Worm (Caenorhabditis elegans) whole organism, young adult: ENCODE data around the gene gpa-9.
A peak's percentile ranks its signal among the peaks of the same experiment; 100 is the strongest.

ENCODE experiments used
- C06A6.2 ChIP-seq: fragments of 200-800 bp; sonication (Bioruptor generic); conservative IDR thresholded peaks from 2 replicates; pipeline ENCODE4 v1.3.6; 2022; ENCODE audit warnings: missing genetic modification characterization, missing compliant biosample characterization
- D2030.7 ChIP-seq: fragments of 200-800 bp; sonication (Bioruptor generic); IDR thresholded peaks from 2 replicates; pipeline ENCODE4 v1.3.6; 2022; ENCODE audit warnings: missing genetic modification reagents, missing genetic modification characterization, missing compliant biosample characterization
- F10E7.11 ChIP-seq: sonication (generic microtip); optimal IDR thresholded peaks from 2 replicates; lab custom pipeline; 2017; ENCODE audit warnings: mild to moderate bottlenecking, missing genetic modification characterization, moderate library complexity, missing compliant biosample characterization
- F23B12.7 ChIP-seq: sonication (generic microtip); optimal IDR thresholded peaks from 2 replicates; lab custom pipeline; 2017; ENCODE audit warnings: missing genetic modification characterization, mild to moderate bottlenecking, missing compliant biosample characterization, antibody characterized with exemption, moderate library complexity; ENCODE audit not compliant: insufficient read depth
- F33H1.4 ChIP-seq: fragments of 200-800 bp; sonication (Bioruptor generic); IDR thresholded peaks from 2 replicates; pipeline ENCODE4 v1.3.6; 2022; ENCODE audit warnings: missing genetic modification reagents, missing genetic modification characterization, missing compliant biosample characterization
- F37B4.10 ChIP-seq: fragments of 200-800 bp; sonication (Bioruptor generic); IDR thresholded peaks from 2 replicates; pipeline ENCODE4 v1.3.6; 2022; ENCODE audit warnings: missing genetic modification characterization, missing compliant biosample characterization
- F39B2.1 ChIP-seq: fragments of 200-800 bp; sonication (Bioruptor generic); IDR thresholded peaks from 2 replicates; pipeline ENCODE4 v1.3.6; 2022; ENCODE audit warnings: missing genetic modification reagents, missing genetic modification characterization, missing compliant biosample characterization
- F52B5.7 ChIP-seq: sonication (generic microtip); optimal IDR thresholded peaks from 2 replicates; lab custom pipeline; 2016; ENCODE audit warnings: mild to moderate bottlenecking, missing genetic modification characterization, missing compliant biosample characterization
- F55B11.4 ChIP-seq: sonication (generic microtip); optimal IDR thresholded peaks from 2 replicates; lab custom pipeline; 2016; ENCODE audit warnings: missing compliant biosample characterization, missing genetic modification characterization, borderline replicate concordance; ENCODE audit not compliant: insufficient read depth
- Y53G8AR.9 ChIP-seq: fragments of 200-800 bp; sonication (Bioruptor generic); conservative IDR thresholded peaks from 2 replicates; pipeline ENCODE4 v1.3.6; 2022; ENCODE audit warnings: missing genetic modification reagents, missing genetic modification characterization, missing compliant biosample characterization
- akir-1 ChIP-seq: fragments of 200-800 bp; sonication (Bioruptor generic); optimal IDR thresholded peaks from 2 replicates; lab custom pipeline; 2018; ENCODE audit warnings: mild to moderate bottlenecking, missing genetic modification characterization, moderate library complexity, missing compliant biosample characterization
- ama-1 ChIP-seq, 3 experiments: fragments of 150-350 bp in 1 of 3; sonication (generic microtip) in 2 of 3; optimal IDR thresholded peaks; 2 replicates each; lab custom pipeline; 2014 to 2018; ENCODE audit warnings: missing biosample characterization in 2 of 3, missing genetic modification characterization in 2 of 3, missing genetic modification reagents in 2 of 3
- aptf-2 ChIP-seq: fragments of 200-800 bp; sonication (Bioruptor generic); conservative IDR thresholded peaks from 2 replicates; pipeline ENCODE4 v1.3.6; 2022; ENCODE audit warnings: missing genetic modification reagents, missing genetic modification characterization, missing compliant biosample characterization
- attf-3 ChIP-seq: fragments of 200-800 bp; sonication (Bioruptor generic); conservative IDR thresholded peaks from 2 replicates; pipeline ENCODE4 v1.3.6; 2022; ENCODE audit warnings: missing genetic modification reagents, missing genetic modification characterization, missing compliant biosample characterization
- attf-5 ChIP-seq: fragments of 200-800 bp; sonication (Bioruptor generic); optimal IDR thresholded peaks from 2 replicates; lab custom pipeline; 2018; ENCODE audit warnings: mild to moderate bottlenecking, missing genetic modification characterization, missing compliant biosample characterization
- ceh-27 ChIP-seq: fragments of 200-800 bp; sonication (Bioruptor generic); optimal IDR thresholded peaks from 2 replicates; lab custom pipeline; 2018; ENCODE audit warnings: mild to moderate bottlenecking, missing genetic modification characterization, moderate library complexity, missing compliant biosample characterization
- ceh-91 ChIP-seq: fragments of 200-800 bp; sonication (Bioruptor generic); IDR thresholded peaks from 2 replicates; pipeline ENCODE4 v1.3.6; 2022; ENCODE audit warnings: missing genetic modification reagents, missing genetic modification characterization, missing compliant biosample characterization
- chd-7 ChIP-seq: sonication (generic microtip); optimal IDR thresholded peaks from 2 replicates; lab custom pipeline; 2016; ENCODE audit warnings: mild to moderate bottlenecking, missing genetic modification characterization, moderate library complexity, missing compliant biosample characterization
- dpff-1 ChIP-seq: sonication (generic microtip); optimal IDR thresholded peaks from 2 replicates; lab custom pipeline; 2017; ENCODE audit warnings: mild to moderate bottlenecking, missing genetic modification characterization, missing compliant biosample characterization
- egl-44 ChIP-seq: fragments of 200-800 bp; sonication (Bioruptor generic); IDR thresholded peaks from 2 replicates; pipeline ENCODE4 v1.3.6; 2022; ENCODE audit warnings: missing genetic modification reagents, missing genetic modification characterization, missing compliant biosample characterization
- ets-4 ChIP-seq: fragments of 200-800 bp; sonication (Bioruptor generic); optimal IDR thresholded peaks from 2 replicates; lab custom pipeline; 2018; ENCODE audit warnings: mild to moderate bottlenecking, missing genetic modification characterization, missing compliant biosample characterization
- gei-17 ChIP-seq: fragments of 200-800 bp; sonication (Bioruptor generic); optimal IDR thresholded peaks from 2 replicates; lab custom pipeline; 2018; ENCODE audit warnings: mild to moderate bottlenecking, missing genetic modification characterization, missing compliant biosample characterization
- hlh-12 ChIP-seq: sonication (generic microtip); optimal IDR thresholded peaks from 2 replicates; lab custom pipeline; 2016; ENCODE audit warnings: missing genetic modification characterization, missing compliant biosample characterization
- hlh-26 ChIP-seq: fragments of 200-800 bp; sonication (Bioruptor generic); conservative IDR thresholded peaks from 2 replicates; pipeline ENCODE4 v1.3.6; 2022; ENCODE audit warnings: missing genetic modification reagents, missing genetic modification characterization, missing compliant biosample characterization
- hmg-1.2 ChIP-seq: fragments of 200-800 bp; sonication (Bioruptor generic); IDR thresholded peaks from 2 replicates; pipeline ENCODE4 v1.3.6; 2022; ENCODE audit warnings: missing genetic modification reagents, missing genetic modification characterization, missing compliant biosample characterization
- hmg-20 ChIP-seq: fragments of 200-800 bp; sonication (Bioruptor generic); IDR thresholded peaks from 2 replicates; pipeline ENCODE4 v1.3.6; 2022; ENCODE audit warnings: missing genetic modification reagents, missing genetic modification characterization, missing compliant biosample characterization
- lin-26 ChIP-seq: fragments of 200-800 bp; sonication (Bioruptor generic); IDR thresholded peaks from 2 replicates; pipeline ENCODE4 v1.3.6; 2022; ENCODE audit warnings: missing genetic modification reagents, missing genetic modification characterization, missing compliant biosample characterization
- lin-54 ChIP-seq: fragments of 200-800 bp; sonication (Bioruptor generic); optimal IDR thresholded peaks from 2 replicates; lab custom pipeline; 2018; ENCODE audit warnings: mild to moderate bottlenecking, missing genetic modification characterization, missing compliant biosample characterization
- lir-1 ChIP-seq: fragments of 200-800 bp; sonication (Bioruptor generic); conservative IDR thresholded peaks from 2 replicates; pipeline ENCODE4 v1.3.6; 2022; ENCODE audit warnings: missing genetic modification reagents, missing genetic modification characterization, missing compliant biosample characterization
- lsl-1 ChIP-seq: fragments of 200-800 bp; sonication (Bioruptor generic); optimal IDR thresholded peaks from 2 replicates; lab custom pipeline; 2018; ENCODE audit warnings: mild to moderate bottlenecking, missing genetic modification characterization, moderate library complexity, missing compliant biosample characterization
- madf-10 ChIP-seq: sonication (generic microtip); optimal IDR thresholded peaks from 2 replicates; lab custom pipeline; 2016; ENCODE audit warnings: mild to moderate bottlenecking, missing genetic modification characterization, missing compliant biosample characterization
- madf-6 ChIP-seq: fragments of 200-800 bp; sonication (Bioruptor generic); IDR thresholded peaks from 2 replicates; pipeline ENCODE4 v1.3.6; 2022; ENCODE audit warnings: missing genetic modification reagents, missing genetic modification characterization, missing compliant biosample characterization
- madf-8 ChIP-seq: fragments of 200-800 bp; sonication (Bioruptor generic); conservative IDR thresholded peaks from 2 replicates; pipeline ENCODE4 v1.3.6; 2022; ENCODE audit warnings: missing genetic modification reagents, missing genetic modification characterization, missing compliant biosample characterization
- mel-28 ChIP-seq: sonication (generic microtip); optimal IDR thresholded peaks from 2 replicates; lab custom pipeline; 2016; ENCODE audit warnings: borderline replicate concordance, mild to moderate bottlenecking, missing genetic modification characterization, missing compliant biosample characterization
- nfya-1 ChIP-seq: sonication (generic microtip); optimal IDR thresholded peaks from 2 replicates; lab custom pipeline; 2017; ENCODE audit warnings: antibody characterized with exemption, missing compliant biosample characterization, missing genetic modification characterization, borderline replicate concordance; ENCODE audit not compliant: insufficient read depth
- nfyb-1 ChIP-seq: fragments of 200-800 bp; sonication (Bioruptor generic); IDR thresholded peaks from 2 replicates; pipeline ENCODE4 v1.3.6; 2022; ENCODE audit warnings: missing genetic modification reagents, missing genetic modification characterization, missing compliant biosample characterization
- nhr-120 ChIP-seq: fragments of 200-800 bp; sonication (Bioruptor generic); IDR thresholded peaks from 2 replicates; pipeline ENCODE4 v1.3.6; 2022; ENCODE audit warnings: missing genetic modification characterization, missing compliant biosample characterization
- pbrm-1 ChIP-seq: fragments of 200-800 bp; sonication (Bioruptor generic); IDR thresholded peaks from 2 replicates; pipeline ENCODE4 v1.3.6; 2022; ENCODE audit warnings: missing genetic modification reagents, missing genetic modification characterization, missing compliant biosample characterization
- repo-1 ChIP-seq: sonication (generic microtip); optimal IDR thresholded peaks from 2 replicates; lab custom pipeline; 2017; ENCODE audit warnings: mild to moderate bottlenecking, missing genetic modification characterization, missing compliant biosample characterization
- sdz-38 ChIP-seq: sonication (generic microtip); optimal IDR thresholded peaks from 2 replicates; lab custom pipeline; 2016; ENCODE audit warnings: missing genotype, missing genetic modification characterization, missing compliant biosample characterization
- snpc-1.1 ChIP-seq: sonication (generic microtip); optimal IDR thresholded peaks from 2 replicates; lab custom pipeline; 2017; ENCODE audit warnings: missing genetic modification characterization, mild to moderate bottlenecking, missing compliant biosample characterization, antibody characterized with exemption, moderate library complexity, missing genotype, missing genetic modification reagents; ENCODE audit not compliant: insufficient read depth
- snpc-3.4 ChIP-seq: sonication (generic microtip); optimal IDR thresholded peaks from 2 replicates; lab custom pipeline; 2017; ENCODE audit warnings: missing genetic modification characterization, mild to moderate bottlenecking, missing compliant biosample characterization, antibody characterized with exemption, moderate library complexity, missing genotype, missing genetic modification reagents
- sptf-2 ChIP-seq: fragments of 200-800 bp; sonication (Bioruptor generic); optimal IDR thresholded peaks from 2 replicates; lab custom pipeline; 2018; ENCODE audit warnings: mild to moderate bottlenecking, missing genetic modification characterization, missing compliant biosample characterization
- tbx-9 ChIP-seq: sonication (generic microtip); optimal IDR thresholded peaks from 2 replicates; lab custom pipeline; 2016; ENCODE audit warnings: borderline replicate concordance, missing genetic modification characterization, inconsistent platforms, missing compliant biosample characterization
- tlf-1 ChIP-seq: fragments of 200-800 bp; sonication (Bioruptor generic); optimal IDR thresholded peaks from 2 replicates; lab custom pipeline; 2018; ENCODE audit warnings: mild to moderate bottlenecking, missing genetic modification characterization, missing compliant biosample characterization
- xnd-1 ChIP-seq: sonication (generic microtip); optimal IDR thresholded peaks from 2 replicates; lab custom pipeline; 2016; ENCODE audit warnings: missing genotype, missing genetic modification reagents, missing genetic modification characterization, missing compliant biosample characterization
- ztf-3 ChIP-seq: fragments of 200-800 bp; sonication (Bioruptor generic); optimal IDR thresholded peaks from 2 replicates; lab custom pipeline; 2018; ENCODE audit warnings: mild to moderate bottlenecking, missing genetic modification characterization, missing compliant biosample characterization
- ztf-6 ChIP-seq: fragments of 200-800 bp; sonication (Bioruptor generic); IDR thresholded peaks from 2 replicates; pipeline ENCODE4 v1.3.6; 2022; ENCODE audit warnings: missing genetic modification reagents, missing genetic modification characterization, missing compliant biosample characterization

gpa-9 gene

ce11 chrV:12660280-12660818, 11.2 kb upstream of the gpa-9 start, which contains the start of gene his-74:
Gene his-74 (minus strand): TSS chrV:12660330.
- TF ChIP-seq F52B5.7 (tag; lab: Kevin White, UChicago) (no peak), nhr-120 (GFP tag; lab: Robert Waterston, UW) (no peak), madf-8 (peak; percentile 34; the same call in 1 of the 2 replicates), hmg-20 (GFP tag; lab: Robert Waterston, UW) (no peak), Y53G8AR.9 (GFP tag; lab: Robert Waterston, UW) (no peak), F55B11.4 (no peak), gei-17 (no peak), sdz-38 (tag; lab: Kevin White, UChicago) (no peak), nfyb-1 (no peak), F23B12.7 (tag; lab: Kevin White, UChicago) (no peak), hlh-26 (GFP tag; lab: Robert Waterston, UW) (no peak), pbrm-1 (GFP tag; lab: Robert Waterston, UW) (no peak), F37B4.10 (GFP tag; lab: Robert Waterston, UW) (no peak), lsl-1 (GFP tag; lab: Kevin White, UChicago) (peak; percentile 88), ztf-3 (no peak), ceh-27 (GFP tag; lab: Kevin White, UChicago) (no peak), hlh-12 (tag; lab: Kevin White, UChicago) (no peak), C06A6.2 (GFP tag; lab: Robert Waterston, UW) (no peak), ceh-91 (GFP tag; lab: Robert Waterston, UW) (0 out of 2 replicates have a peak, but pooled peaks have one; percentile 26), lin-26 (GFP tag; lab: Robert Waterston, UW) (no peak), sptf-2 (no peak), aptf-2 (GFP tag; lab: Robert Waterston, UW) (no peak), ets-4 (no peak), hmg-1.2 (GFP tag; lab: Robert Waterston, UW) (0 out of 2 replicates have a peak, but pooled peaks have one; percentile 9), xnd-1 (peak; percentile 47), nfya-1 (tag; lab: Kevin White, UChicago) (no peak), attf-5 (GFP tag; lab: Kevin White, UChicago) (no peak), lin-54 (GFP tag; lab: Kevin White, UChicago) (peak; percentile 14), F33H1.4 (GFP tag; lab: Robert Waterston, UW) (peak; percentile 77), D2030.7 (GFP tag; lab: Robert Waterston, UW) (peak; percentile 51; the same call in 1 of the 2 replicates), madf-10 (tag; lab: Kevin White, UChicago) (no peak), lir-1 (GFP tag; lab: Robert Waterston, UW) (no peak), tlf-1 (GFP tag; lab: Kevin White, UChicago) (no peak), dpff-1 (no peak), repo-1 (tag; lab: Kevin White, UChicago) (no peak), mel-28 (no peak), tbx-9 (no peak), F10E7.11 (tag; lab: Kevin White, UChicago) (no peak), chd-7 (tag; lab: Kevin White, UChicago) (no peak), F39B2.1 (GFP tag; lab: Robert Waterston, UW) (no peak), egl-44 (no peak), snpc-1.1 (no peak), ztf-6 (GFP tag; lab: Robert Waterston, UW) (no peak), ama-1 (optimal IDR thresholded peaks at IDR 0.05; lab: Kevin White, UChicago) (no peak), ama-1 (GFP tag; optimal IDR thresholded peaks at IDR 0.05; lab: Kevin White, UChicago) (no peak), attf-3 (GFP tag; lab: Robert Waterston, UW) (no peak), madf-6 (GFP tag; lab: Robert Waterston, UW) (peak; percentile 84), snpc-3.4 (peak; percentile 15), akir-1 (GFP tag; lab: Kevin White, UChicago) (no peak)
